Fruit fly (Drosophila melanogaster) whole organism, embryonic: ENCODE measurements around the gene CG43121.
A peak's percentile ranks its signal among the peaks of the same experiment; 100 is the strongest.

Experiments
- ATbp ChIP-seq: fragments of 200-800 bp; sonication (Bioruptor generic); optimal IDR thresholded peaks from 2 replicates; lab custom pipeline; 2017; ENCODE audit warnings: missing biosample characterization, mild to moderate bottlenecking, missing genetic modification characterization, missing genetic modification reagents
- Atf6 ChIP-seq: fragments of 200-800 bp; sonication (Bioruptor generic); IDR thresholded peaks from 2 replicates; pipeline ENCODE4 v1.3.6; 2022; ENCODE audit warnings: missing biosample characterization, missing genetic modification characterization
- CG10267 ChIP-seq: fragments of 200-800 bp; sonication (Bioruptor generic); optimal IDR thresholded peaks from 2 replicates; lab custom pipeline; 2018; ENCODE audit warnings: missing biosample characterization, mild to moderate bottlenecking, missing genetic modification characterization, moderate library complexity
- CG13775 ChIP-seq: fragments of 200-800 bp; sonication (Bioruptor generic); optimal IDR thresholded peaks from 3 replicates; lab custom pipeline; 2017; ENCODE audit warnings: missing biosample characterization, mild to moderate bottlenecking, missing genetic modification characterization
- CG14441 ChIP-seq: fragments of 200-800 bp; sonication (Bioruptor generic); IDR thresholded peaks from 2 replicates; pipeline ENCODE4 v1.3.6; 2022; ENCODE audit warnings: missing biosample characterization, missing genetic modification characterization
- CG1603 ChIP-seq: fragments of 200-800 bp; sonication (Bioruptor generic); optimal IDR thresholded peaks from 2 replicates; lab custom pipeline; 2019; ENCODE audit warnings: missing biosample characterization, mild to moderate bottlenecking, missing genetic modification characterization, moderate library complexity
- CG17802 ChIP-seq: fragments of 200-800 bp; sonication (Bioruptor generic); optimal IDR thresholded peaks from 2 replicates; lab custom pipeline; 2018; ENCODE audit warnings: missing biosample characterization, mild to moderate bottlenecking, missing genetic modification characterization, moderate library complexity
- CG30020 ChIP-seq: fragments of 200-800 bp; optimal IDR thresholded peaks from 2 replicates; lab custom pipeline; 2019; ENCODE audit warnings: missing biosample characterization, mild to moderate bottlenecking, missing genetic modification characterization, moderate library complexity
- CG3163 ChIP-seq: fragments of 200-800 bp; sonication (Bioruptor generic); optimal IDR thresholded peaks from 3 replicates; lab custom pipeline; 2016; ENCODE audit warnings: missing biosample characterization, missing genetic modification characterization
- CG33557 ChIP-seq: fragments of 200-800 bp; sonication (Bioruptor generic); optimal IDR thresholded peaks from 2 replicates; lab custom pipeline; 2019; ENCODE audit warnings: missing biosample characterization, mild to moderate bottlenecking, missing genetic modification characterization, moderate library complexity
- CG34376 ChIP-seq: fragments of 200-800 bp; sonication (Bioruptor generic); optimal IDR thresholded peaks from 2 replicates; lab custom pipeline; 2018; ENCODE audit warnings: missing biosample characterization, mild to moderate bottlenecking, missing genetic modification characterization
- CG7357 ChIP-seq: fragments of 200-800 bp; sonication (Bioruptor generic); IDR thresholded peaks from 3 replicates; pipeline ENCODE4 v1.3.6; 2022; ENCODE audit warnings: missing biosample characterization, missing genetic modification characterization
- CG7786 ChIP-seq: fragments of 200-800 bp; sonication (Bioruptor generic); optimal IDR thresholded peaks from 2 replicates; lab custom pipeline; 2016; ENCODE audit warnings: missing biosample characterization, missing genetic modification characterization
- E2f1 ChIP-seq: fragments of 200-800 bp; sonication (Bioruptor generic); IDR thresholded peaks from 2 replicates; pipeline ENCODE4 v1.3.6; 2022; ENCODE audit warnings: missing biosample characterization, missing genetic modification characterization
- HHEX ChIP-seq: fragments of 200-800 bp; sonication (Bioruptor generic); optimal IDR thresholded peaks from 3 replicates; lab custom pipeline; 2017; ENCODE audit warnings: missing biosample characterization, mild to moderate bottlenecking, missing genetic modification characterization, missing genetic modification reagents
- HmgD ChIP-seq: fragments of 200-800 bp; sonication (Bioruptor generic); optimal IDR thresholded peaks from 3 replicates; lab custom pipeline; 2016; ENCODE audit warnings: missing biosample characterization, missing genetic modification characterization
- Hr78 ChIP-seq, 2 experiments: fragments of 200-800 bp in 1 of 2; fragments of >200 bp in 1 of 2; sonication (Bioruptor generic) in 1 of 2; optimal IDR thresholded peaks; 2 replicates each; lab custom pipeline; 2017 to 2019; ENCODE audit warnings: missing biosample characterization in 2 of 2, missing genetic modification characterization in 2 of 2, mild to moderate bottlenecking in 1 of 2, moderate library complexity in 1 of 2
- Pdp1 ChIP-seq, 2 experiments: fragments of 200-800 bp; sonication (Bioruptor generic); optimal IDR thresholded peaks; 3 replicates each; lab custom pipeline; 2016; ENCODE audit warnings: missing biosample characterization in 2 of 2, missing genetic modification characterization in 2 of 2, mild to moderate bottlenecking in 1 of 2, moderate library complexity in 1 of 2
- Sox100B ChIP-seq: fragments of 200-800 bp; sonication (Bioruptor generic); optimal IDR thresholded peaks from 3 replicates; lab custom pipeline; 2018; ENCODE audit warnings: missing biosample characterization, mild to moderate bottlenecking, missing genetic modification characterization
- bbx ChIP-seq: fragments of 200-800 bp; sonication (Bioruptor generic); IDR thresholded peaks from 2 replicates; pipeline ENCODE4 v1.3.6; 2022; ENCODE audit warnings: missing biosample characterization, missing genetic modification characterization; ENCODE audit not compliant: partially characterized antibody
- fu2 ChIP-seq: fragments of 200-800 bp; sonication (Bioruptor generic); optimal IDR thresholded peaks from 2 replicates; lab custom pipeline; 2016; ENCODE audit warnings: missing biosample characterization, missing genetic modification characterization
- gcm2 ChIP-seq: fragments of 200-800 bp; sonication (Bioruptor generic); optimal IDR thresholded peaks from 2 replicates; lab custom pipeline; 2016; ENCODE audit warnings: missing biosample characterization, missing genetic modification characterization
- hkb ChIP-seq, 2 experiments: fragments of 200-800 bp in 1 of 2; fragments of >200 bp in 1 of 2; sonication (Bioruptor generic) in 1 of 2; IDR thresholded peaks in 1 of 2; optimal IDR thresholded peaks in 1 of 2; 2 replicates each; pipeline versions ENCODE4 v1.3.6 to Lab custom; 2017 to 2022; ENCODE audit warnings: missing biosample characterization in 1 of 2, missing genetic modification characterization in 1 of 2
- kni ChIP-seq: fragments of 200-800 bp; sonication (Bioruptor generic); optimal IDR thresholded peaks from 3 replicates; lab custom pipeline; 2017; ENCODE audit warnings: mild to moderate bottlenecking, missing biosample characterization, missing genetic modification reagents, missing genetic modification characterization
- lov ChIP-seq, 2 experiments: fragments of 200-800 bp in 1 of 2; fragments of >200 bp in 1 of 2; sonication (Bioruptor generic) in 1 of 2; IDR thresholded peaks in 1 of 2; optimal IDR thresholded peaks in 1 of 2; 2 replicates in 1 of 2; 3 replicates in 1 of 2; pipeline versions ENCODE4 v1.3.6 to Lab custom; 2017 to 2022; ENCODE audit warnings: missing biosample characterization in 1 of 2, missing genetic modification characterization in 1 of 2
- pros ChIP-seq: fragments of 200-800 bp; sonication (Bioruptor generic); optimal IDR thresholded peaks from 3 replicates; lab custom pipeline; 2019; ENCODE audit warnings: missing biosample characterization, mild to moderate bottlenecking, missing genetic modification characterization, moderate library complexity

Gene CG43121

DNA sequence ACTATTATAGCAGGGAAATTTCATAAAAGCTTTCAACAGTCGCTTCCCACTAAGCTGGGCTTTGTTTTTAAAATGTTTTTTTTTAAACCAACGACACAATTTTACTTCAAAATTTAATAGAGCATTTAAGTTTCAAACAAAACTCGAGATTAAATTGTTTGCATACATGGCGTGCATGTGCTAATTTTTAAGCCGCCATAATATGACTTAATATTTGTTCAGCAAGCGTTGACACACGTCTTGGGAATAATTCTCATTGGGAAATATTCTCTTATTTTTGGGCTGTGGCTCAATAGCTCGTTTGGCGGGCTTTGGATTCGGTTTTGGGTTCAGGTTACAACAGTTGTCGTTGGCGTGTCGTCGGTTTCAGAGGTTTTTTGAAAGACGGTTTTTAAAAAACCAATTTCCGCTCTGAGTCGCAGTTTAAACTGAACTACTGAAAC, 49.8 kb downstream of the CG43121 start, which contains the start of gene CG9628 (continued):
- TF ChIP-seq kni (GFP tag; lab: Kevin White, UChicago) (peak; percentile 57), CG33557 (GFP tag; lab: Kevin White, UChicago) (no peak), CG7357 (GFP tag; lab: Robert Waterston, UW) (no peak), Pdp1 (GFP tag; optimal IDR thresholded peaks at IDR 0.05; lab: Kevin White, UChicago) (peak in 1 of 2 experiments; percentile 19), hkb (optimal IDR thresholded peaks at IDR 0.05; lab: Kevin White, UChicago) (no peak), hkb (GFP tag; IDR thresholded peaks at IDR 0.05; lab: Robert Waterston, UW) (peak; percentile 83), HmgD (no peak), CG30020 (tag; lab: Kevin White, UChicago) (no peak), E2f1 (GFP tag; lab: Robert Waterston, UW) (0 out of 2 replicates have a peak, but pooled peaks have one; percentile 7), CG34376 (GFP tag; lab: Kevin White, UChicago) (peak; percentile 16), CG3163 (GFP tag; lab: Kevin White, UChicago) (peak; percentile 94), CG7786 (GFP tag; lab: Kevin White, UChicago) (no peak), CG1603 (tag; lab: Kevin White, UChicago) (peak; percentile 15), fu2 (GFP tag; lab: Kevin White, UChicago) (no peak), bbx (peak; percentile 9; the same call in 1 of the 2 replicates), CG17802 (tag; lab: Kevin White, UChicago) (no peak), Atf6 (GFP tag; lab: Robert Waterston, UW) (peak; percentile 52; the same call in 1 of the 2 replicates), CG13775 (GFP tag; lab: Kevin White, UChicago) (no peak), ATbp (peak; percentile 47), CG14441 (GFP tag; lab: Robert Waterston, UW) (peak; percentile 70), gcm2 (no peak), lov (optimal IDR thresholded peaks at IDR 0.05; lab: Kevin White, UChicago) (no peak), lov (GFP tag; IDR thresholded peaks at IDR 0.05; lab: Robert Waterston, UW) (0 out of 3 replicates have a peak, but pooled peaks have one; percentile 7), Sox100B (peak; percentile 23), CG10267 (peak; percentile 23), Hr78 (GFP tag; optimal IDR thresholded peaks at IDR 0.05; lab: Kevin White, UChicago) (no peak), pros (GFP tag; lab: Kevin White, UChicago) (peak; percentile 3), HHEX (GFP tag; lab: Kevin White, UChicago) (peak; percentile 40)
